Fruit fly (Drosophila melanogaster): ENCODE results near the gene CG12684.

Gene CG12684

dm6 chrX:4581769-4582168 lies 10.0 kb upstream of the CG12684 start:
- TF ChIP-seq CG4730 (GFP tag; IDR thresholded peaks at IDR 0.05) (peak; percentile 40; the same call in 1 of the 2 replicates), CG12299 (tag; optimal IDR thresholded peaks at IDR 0.05) (no peak), p53 (GFP tag; optimal IDR thresholded peaks at IDR 0.05) (no peak), peb (GFP tag; IDR thresholded peaks at IDR 0.05) (0 out of 2 replicates have a peak, but pooled peaks have one; percentile 13), CG17359 (tag; optimal IDR thresholded peaks at IDR 0.05) (peak; percentile 33), CG15696 (tag; optimal IDR thresholded peaks at IDR 0.05) (peak; percentile 34), pan (optimal IDR thresholded peaks at IDR 0.05) (no peak), pan (GFP tag; optimal IDR thresholded peaks at IDR 0.05 in 1 of 2, IDR thresholded peaks at IDR 0.05 in 1 of 2) (peak in 1 of 2 experiments; percentile 20), CG1233 (GFP tag; optimal IDR thresholded peaks at IDR 0.05) (peak; percentile 5), Hr3 (GFP tag; optimal IDR thresholded peaks at IDR 0.05) (peak; percentile 20), bab2 (GFP tag; optimal IDR thresholded peaks at IDR 0.05) (peak; percentile 12), CG1602 (GFP tag; optimal IDR thresholded peaks at IDR 0.05) (peak; percentile 8), ap (GFP tag; IDR thresholded peaks at IDR 0.05) (no peak), Ada2b (GFP tag; IDR thresholded peaks at IDR 0.05) (0 out of 2 replicates have a peak, but pooled peaks have one; percentile 19), crc (GFP tag; optimal IDR thresholded peaks at IDR 0.05) (no peak), Lhr (GFP tag; optimal IDR thresholded peaks at IDR 0.05) (peak; percentile 35), pfk (GFP tag; optimal IDR thresholded peaks at IDR 0.05) (no peak), CG18599 (GFP tag; optimal IDR thresholded peaks at IDR 0.05) (peak; percentile 20), tap (tag; optimal IDR thresholded peaks at IDR 0.05) (no peak), danr (GFP tag; IDR thresholded peaks at IDR 0.05) (0 out of 2 replicates have a peak, but pooled peaks have one; percentile 24), CG17385 (GFP tag; optimal IDR thresholded peaks at IDR 0.05) (peak; percentile 28), CG17829 (tag; optimal IDR thresholded peaks at IDR 0.05) (peak; percentile 27), wor (GFP tag; IDR thresholded peaks at IDR 0.05) (0 out of 2 replicates have a peak, but pooled peaks have one; percentile 20), CG17328 (GFP tag; IDR thresholded peaks at IDR 0.05) (peak; percentile 41), Atf-2 (GFP tag; optimal IDR thresholded peaks at IDR 0.05) (peak; percentile 17), Xrp1 (GFP tag; IDR thresholded peaks at IDR 0.05) (peak; percentile 73), CG7928 (GFP tag; optimal IDR thresholded peaks at IDR 0.05) (no peak), CHES-1-like (GFP tag; optimal IDR thresholded peaks at IDR 0.05) (no peak), prd (optimal IDR thresholded peaks at IDR 0.05) (no peak), prd (GFP tag; IDR thresholded peaks at IDR 0.05) (peak; percentile 69; the same call in 2 of the 3 replicates), sc (optimal IDR thresholded peaks at IDR 0.05) (no peak), sc (GFP tag; optimal IDR thresholded peaks at IDR 0.05) (peak; percentile 25), CG2202 (tag; optimal IDR thresholded peaks at IDR 0.05) (peak; percentile 41), CG8478 (optimal IDR thresholded peaks at IDR 0.05) (no peak), Pdp1 (GFP tag; optimal IDR thresholded peaks at IDR 0.05) (peak; percentile 10 to 21), Sox102F (GFP tag; optimal IDR thresholded peaks at IDR 0.05) (peak; percentile 45), CG34422 (GFP tag; IDR thresholded peaks at IDR 0.05) (peak; percentile 34; the same call in 1 of the 3 replicates), tio (GFP tag; optimal IDR thresholded peaks at IDR 0.05) (peak; percentile 10), lola (GFP tag; optimal IDR thresholded peaks at IDR 0.05) (peak in 1 of 3 experiments; percentile 76), D (optimal IDR thresholded peaks at IDR 0.05) (no peak), D (GFP tag; optimal IDR thresholded peaks at IDR 0.05) (peak; percentile 55), CG7839 (tag; optimal IDR thresholded peaks at IDR 0.05) (peak; percentile 61), sens (GFP tag) (peak; percentile 93), CG17568 (GFP tag; optimal IDR thresholded peaks at IDR 0.05) (no peak), kni (GFP tag; optimal IDR thresholded peaks at IDR 0.05) (peak; percentile 21), gsb-n (tag; optimal IDR thresholded peaks at IDR 0.05) (peak; percentile 52), CoRest (tag; optimal IDR thresholded peaks at IDR 0.05) (peak; percentile 43), pnt (GFP tag; optimal IDR thresholded peaks at IDR 0.05) (peak; percentile 22), CG30020 (tag; optimal IDR thresholded peaks at IDR 0.05) (no peak), cato (GFP tag; optimal IDR thresholded peaks at IDR 0.05; ENCODE audit: borderline replicate concordance) (peak; percentile 12), gce (GFP tag; IDR thresholded peaks at IDR 0.05) (no peak)

All from whole organism, embryonic.